Worm (Caenorhabditis elegans) whole organism, late embryonic: ENCODE results near the gene tmem-135.

Source experiments
- C38D4.7 ChIP-seq: fragments of 200-800 bp; sonication (Bioruptor generic); optimal IDR thresholded peaks from 2 replicates; lab custom pipeline; 2018; ENCODE audit warnings: mild to moderate bottlenecking, missing genetic modification characterization, moderate library complexity, missing compliant biosample characterization
- F13H6.1 ChIP-seq: sonication (generic microtip); optimal IDR thresholded peaks from 2 replicates; lab custom pipeline; 2016; ENCODE audit warnings: missing genetic modification characterization, missing compliant biosample characterization
- ama-1 ChIP-seq: fragments of 150-350 bp; optimal IDR thresholded peaks from 2 replicates; lab custom pipeline; 2014
- fkh-6 ChIP-seq: sonication (generic microtip); optimal IDR thresholded peaks from 2 replicates; lab custom pipeline; 2016; ENCODE audit warnings: missing genetic modification characterization, missing compliant biosample characterization
- nhr-11 ChIP-seq: fragments of 150-350 bp; optimal IDR thresholded peaks from 2 replicates; lab custom pipeline; 2014; ENCODE audit warnings: missing biosample characterization, missing genetic modification characterization
- npax-4 ChIP-seq: sonication (generic microtip); optimal IDR thresholded peaks from 2 replicates; lab custom pipeline; 2016; ENCODE audit warnings: missing genetic modification characterization, missing compliant biosample characterization
- pha-4 ChIP-seq: fragments of 150-350 bp; optimal IDR thresholded peaks from 2 replicates; lab custom pipeline; 2018; ENCODE audit warnings: missing biosample characterization, missing genetic modification reagents, missing genetic modification characterization
- pqm-1 ChIP-seq: sonication (generic microtip); optimal IDR thresholded peaks from 2 replicates; lab custom pipeline; 2016; ENCODE audit warnings: missing genetic modification characterization, missing compliant biosample characterization
- zip-5 ChIP-seq: sonication (generic microtip); optimal IDR thresholded peaks from 2 replicates; lab custom pipeline; 2016; ENCODE audit warnings: missing genetic modification characterization, missing compliant biosample characterization

- TF ChIP-seq F13H6.1 (no peak), npax-4 (no peak), nhr-11 (tag; lab: Kevin White, UChicago) (no peak), ama-1 (lab: Kevin White, UChicago) (no peak), C38D4.7 (no peak), pqm-1 (tag; lab: Kevin White, UChicago) (no peak), fkh-6 (no peak), pha-4 (no peak), zip-5 (tag; lab: Kevin White, UChicago) (no peak)
Measured at ce11 chrX:4628817-4629575, 44.5 kb upstream of the tmem-135 start.
